Fruit fly (Drosophila melanogaster) whole organism, embryonic: Measurements from ENCODE around the gene CG42393.

Experiments used
- CG12769 ChIP-seq: fragments of 200-800 bp; sonication (Bioruptor generic); optimal IDR thresholded peaks from 2 replicates; lab custom pipeline; 2019; ENCODE audit warnings: missing biosample characterization, mild to moderate bottlenecking, missing genetic modification characterization, moderate library complexity
- CG13424 ChIP-seq: fragments of 200-800 bp; sonication (Bioruptor generic); optimal IDR thresholded peaks from 2 replicates; lab custom pipeline; 2019; ENCODE audit warnings: missing biosample characterization, mild to moderate bottlenecking, missing genetic modification characterization, moderate library complexity
- CG3838 ChIP-seq: fragments of 200-800 bp; sonication (Bioruptor generic); optimal IDR thresholded peaks from 3 replicates; lab custom pipeline; 2016; ENCODE audit warnings: missing biosample characterization, missing genetic modification characterization
- CG4328 ChIP-seq: fragments of 200-800 bp; sonication (Bioruptor generic); optimal IDR thresholded peaks from 3 replicates; lab custom pipeline; 2017; ENCODE audit warnings: missing biosample characterization, missing genetic modification reagents, missing genetic modification characterization
- CG8924 ChIP-seq: fragments of 200-800 bp; optimal IDR thresholded peaks from 3 replicates; lab custom pipeline; 2019; ENCODE audit warnings: missing biosample characterization, mild to moderate bottlenecking, missing genetic modification characterization, moderate library complexity
- Nf-YB ChIP-seq: fragments of 200-800 bp; sonication (Bioruptor generic); optimal IDR thresholded peaks from 3 replicates; lab custom pipeline; 2019; ENCODE audit warnings: missing biosample characterization, mild to moderate bottlenecking, missing genetic modification characterization, moderate library complexity
- gsb ChIP-seq: fragments of 200-800 bp; sonication (Bioruptor generic); IDR thresholded peaks from 2 replicates; pipeline ENCODE4 v1.3.6; 2022; ENCODE audit warnings: missing biosample characterization, missing genetic modification characterization
- gsb-n ChIP-seq: fragments of 200-800 bp; sonication (Bioruptor generic); optimal IDR thresholded peaks from 3 replicates; lab custom pipeline; 2018; ENCODE audit warnings: missing biosample characterization, mild to moderate bottlenecking, missing genetic modification characterization
- pita ChIP-seq: fragments of 200-800 bp; sonication (Bioruptor generic); optimal IDR thresholded peaks from 2 replicates; lab custom pipeline; 2017; ENCODE audit warnings: missing biosample characterization, mild to moderate bottlenecking, missing genetic modification characterization
- tna ChIP-seq: fragments of 200-800 bp; sonication (Bioruptor generic); IDR thresholded peaks from 2 replicates; pipeline ENCODE4 v1.3.6; 2022; ENCODE audit warnings: missing biosample characterization, missing genetic modification characterization; ENCODE audit not compliant: partially characterized antibody

DNA sequence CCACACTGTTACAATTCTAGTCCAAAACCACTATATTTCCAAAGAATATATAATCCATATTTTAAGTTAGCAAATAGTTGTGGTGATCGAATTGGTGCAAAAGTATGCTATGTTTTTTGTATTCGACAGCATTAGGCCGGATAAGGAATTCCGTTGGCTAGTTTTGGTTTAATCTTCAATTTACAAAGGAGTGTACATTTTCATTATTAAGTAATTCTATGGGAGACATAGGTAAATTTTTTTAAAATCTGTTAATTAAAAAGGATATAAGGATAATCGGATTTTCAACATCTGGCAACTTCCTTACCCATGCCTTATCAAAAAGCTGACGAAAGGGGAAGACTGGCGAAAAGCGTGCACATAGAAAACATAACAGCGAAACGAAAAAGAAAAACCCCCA is 36.1 kb downstream of the CG42393 start:
- TF ChIP-seq CG12769 (tag; lab: Kevin White, UChicago) = no peak
- no peak for TF ChIP-seq pita (GFP tag; lab: Kevin White, UChicago)
- TF ChIP-seq CG13424 (tag; lab: Kevin White, UChicago) = no peak
- no peak for TF ChIP-seq gsb-n (tag; lab: Kevin White, UChicago)
- TF ChIP-seq CG3838 (GFP tag; lab: Kevin White, UChicago) = no peak
- TF ChIP-seq CG8924 (tag; lab: Kevin White, UChicago) = no peak
- no peak for TF ChIP-seq gsb (GFP tag; lab: Robert Waterston, UW)
- no peak for TF ChIP-seq Nf-YB (GFP tag; lab: Kevin White, UChicago)
- TF ChIP-seq tna (GFP tag; lab: Robert Waterston, UW) = no peak
- no peak for TF ChIP-seq CG4328 (GFP tag; lab: Kevin White, UChicago)
